Fruit fly (Drosophila melanogaster): ENCODE data around the gene CG14963.
A peak's percentile ranks its signal among the peaks of the same experiment; 100 is the strongest.

Gene CG14963

dm6 chr3L:3148125-3149059 is 24.0 kb downstream of the CG14963 start, which contains the start of the genes Usp5 and BtbVII (continued):
- TF ChIP-seq Hr78 (GFP tag; optimal IDR thresholded peaks at IDR 0.05) (no peak), CG2889 (GFP tag; IDR thresholded peaks at IDR 0.05) (no peak), eyg (GFP tag; optimal IDR thresholded peaks at IDR 0.05) (peak; percentile 22), sens (GFP tag) (peak; percentile 96), Ssrp (tag; optimal IDR thresholded peaks at IDR 0.05) (peak; percentile 28), her (GFP tag; optimal IDR thresholded peaks at IDR 0.05) (peak; percentile 74), YL-1 (GFP tag; optimal IDR thresholded peaks at IDR 0.05) (no peak), pnt (GFP tag; optimal IDR thresholded peaks at IDR 0.05) (peak; percentile 55), tin (GFP tag; optimal IDR thresholded peaks at IDR 0.05) (peak; percentile 63), CG5245 (GFP tag; optimal IDR thresholded peaks at IDR 0.05) (no peak), Dbx (GFP tag; IDR thresholded peaks at IDR 0.05) (peak; percentile 68), Bdp1 (GFP tag; optimal IDR thresholded peaks at IDR 0.05) (peak; percentile 64), CG7357 (GFP tag; IDR thresholded peaks at IDR 0.05) (0 out of 3 replicates have a peak, but pooled peaks have one; percentile 12), mld (GFP tag; IDR thresholded peaks at IDR 0.05; ENCODE audit: partially characterized antibody) (peak; percentile 90), stc (GFP tag; IDR thresholded peaks at IDR 0.05) (no peak), CG43689 (GFP tag; IDR thresholded peaks at IDR 0.05) (no peak), CG12744 (GFP tag; optimal IDR thresholded peaks at IDR 0.05) (peak; percentile 26), Doc3 (GFP tag; IDR thresholded peaks at IDR 0.05; ENCODE audit: partially characterized antibody) (peak; percentile 99), lilli (GFP tag; optimal IDR thresholded peaks at IDR 0.05) (peak; percentile 84), CG11696 (GFP tag; IDR thresholded peaks at IDR 0.05) (0 out of 2 replicates have a peak, but pooled peaks have one; percentile 33), lbe (GFP tag; optimal IDR thresholded peaks at IDR 0.05) (peak; percentile 4), B-H2 (GFP tag; optimal IDR thresholded peaks at IDR 0.05) (peak; percentile 77), CG13123 (GFP tag; optimal IDR thresholded peaks at IDR 0.05) (peak; percentile 59), Xbp1 (GFP tag; optimal IDR thresholded peaks at IDR 0.05) (peak; percentile 59), org-1 (GFP tag; optimal IDR thresholded peaks at IDR 0.05) (peak; percentile 8), jumu (GFP tag; optimal IDR thresholded peaks at IDR 0.05) (peak; percentile 61), tio (GFP tag; optimal IDR thresholded peaks at IDR 0.05) (no peak), fru (optimal IDR thresholded peaks at IDR 0.05) (no peak), CG1647 (GFP tag; optimal IDR thresholded peaks at IDR 0.05) (no peak), TFAM (GFP tag; optimal IDR thresholded peaks at IDR 0.05) (no peak), row (GFP tag; IDR thresholded peaks at IDR 0.05) (peak; percentile 90), kah (GFP tag; optimal IDR thresholded peaks at IDR 0.05) (no peak), CG7745 (tag; optimal IDR thresholded peaks at IDR 0.05) (no peak), CG10274 (GFP tag; optimal IDR thresholded peaks at IDR 0.05) (no peak), CG7839 (tag; optimal IDR thresholded peaks at IDR 0.05) (peak; percentile 41), CG4360 (GFP tag; IDR thresholded peaks at IDR 0.05) (peak; percentile 65), jing (GFP tag; optimal IDR thresholded peaks at IDR 0.05) (no peak), cad (GFP tag; optimal IDR thresholded peaks at IDR 0.05) (no peak), CG10431 (GFP tag; optimal IDR thresholded peaks at IDR 0.05) (no peak), ftz-f1 (GFP tag; optimal IDR thresholded peaks at IDR 0.05) (peak; percentile 87), zf30C (GFP tag; optimal IDR thresholded peaks at IDR 0.05) (no peak), chif (GFP tag; optimal IDR thresholded peaks at IDR 0.05) (peak; percentile 41 to 61), CG14710 (tag; optimal IDR thresholded peaks at IDR 0.05) (peak; percentile 73), CG10147 (GFP tag; optimal IDR thresholded peaks at IDR 0.05) (peak; percentile 50), wek (GFP tag; optimal IDR thresholded peaks at IDR 0.05) (peak; percentile 49), mirr (GFP tag; optimal IDR thresholded peaks at IDR 0.05) (peak; percentile 62), BtbVII (GFP tag; optimal IDR thresholded peaks at IDR 0.05) (peak; percentile 13), CG1603 (tag; optimal IDR thresholded peaks at IDR 0.05) (peak; percentile 83), gfzf (GFP tag; optimal IDR thresholded peaks at IDR 0.05) (peak; percentile 78)
